Fruit fly (Drosophila melanogaster) whole organism, embryonic: ENCODE results near the gene Eig71Ek.

ENCODE experiments used
- Awh ChIP-seq: fragments of 200-800 bp; sonication (Bioruptor generic); IDR thresholded peaks from 2 replicates; pipeline ENCODE4, ENCODE4 v1.3.6; 2022; ENCODE audit warnings: missing biosample characterization, missing genetic modification characterization
- Bdp1 ChIP-seq: fragments of 200-800 bp; sonication (Bioruptor generic); optimal IDR thresholded peaks from 3 replicates; lab custom pipeline; 2016; ENCODE audit warnings: missing biosample characterization, missing genetic modification characterization
- CG10209 ChIP-seq: fragments of 200-800 bp; sonication (Bioruptor generic); optimal IDR thresholded peaks from 3 replicates; lab custom pipeline; 2017; ENCODE audit warnings: missing biosample characterization, mild to moderate bottlenecking, missing genetic modification characterization, missing genetic modification reagents
- CG10366 ChIP-seq: fragments of 200-800 bp; sonication (Bioruptor generic); IDR thresholded peaks from 2 replicates; pipeline ENCODE4 v1.3.6; 2022; ENCODE audit warnings: missing biosample characterization, missing genetic modification characterization
- CG10959 ChIP-seq: fragments of 200-800 bp; sonication (Bioruptor generic); IDR thresholded peaks from 2 replicates; pipeline ENCODE4 v1.3.6; 2022; ENCODE audit warnings: missing biosample characterization, missing genetic modification characterization
- CG11093 ChIP-seq: fragments of 200-800 bp; sonication (Bioruptor generic); IDR thresholded peaks from 3 replicates; pipeline ENCODE4 v1.3.6; 2022; ENCODE audit warnings: missing biosample characterization, missing genetic modification characterization
- CG11504 ChIP-seq: fragments of 200-800 bp; sonication (Bioruptor generic); optimal IDR thresholded peaks from 3 replicates; lab custom pipeline; 2019; ENCODE audit warnings: missing biosample characterization, mild to moderate bottlenecking, missing genetic modification characterization, moderate library complexity
- CG11696 ChIP-seq: fragments of 200-800 bp; sonication (Bioruptor generic); IDR thresholded peaks from 2 replicates; pipeline ENCODE4 v1.3.6; 2022; ENCODE audit warnings: missing biosample characterization, missing genetic modification characterization
- CG14710 ChIP-seq: fragments of 200-800 bp; sonication (Bioruptor generic); optimal IDR thresholded peaks from 3 replicates; lab custom pipeline; 2019; ENCODE audit warnings: missing biosample characterization, mild to moderate bottlenecking, missing genetic modification characterization, moderate library complexity
- CG15269 ChIP-seq: fragments of 200-800 bp; sonication (Bioruptor generic); optimal IDR thresholded peaks from 2 replicates; lab custom pipeline; 2018; ENCODE audit warnings: missing biosample characterization, mild to moderate bottlenecking, missing genetic modification characterization, moderate library complexity
- CG1603 ChIP-seq: fragments of 200-800 bp; sonication (Bioruptor generic); optimal IDR thresholded peaks from 2 replicates; lab custom pipeline; 2019; ENCODE audit warnings: missing biosample characterization, mild to moderate bottlenecking, missing genetic modification characterization, moderate library complexity
- CG17186 ChIP-seq: fragments of 200-800 bp; sonication (Bioruptor generic); optimal IDR thresholded peaks from 3 replicates; lab custom pipeline; 2017; ENCODE audit warnings: missing biosample characterization, missing genetic modification reagents, missing genetic modification characterization
- CG17829 ChIP-seq: fragments of 200-800 bp; optimal IDR thresholded peaks from 2 replicates; lab custom pipeline; 2019; ENCODE audit warnings: missing biosample characterization, mild to moderate bottlenecking, missing genetic modification characterization, moderate library complexity
- CG2129 ChIP-seq: fragments of 200-800 bp; sonication (Bioruptor generic); IDR thresholded peaks from 2 replicates; pipeline ENCODE4 v1.3.6; 2022; ENCODE audit warnings: missing biosample characterization, missing genetic modification characterization; ENCODE audit not compliant: partially characterized antibody
- CG2199 ChIP-seq: fragments of 200-800 bp; sonication (Bioruptor generic); IDR thresholded peaks from 3 replicates; pipeline ENCODE4 v1.3.6; 2022; ENCODE audit warnings: missing biosample characterization, missing genetic modification characterization
- CG30431 ChIP-seq: fragments of 200-800 bp; sonication (Bioruptor generic); optimal IDR thresholded peaks from 2 replicates; lab custom pipeline; 2017; ENCODE audit warnings: missing biosample characterization, missing genetic modification characterization
- CG33213 ChIP-seq: fragments of 200-800 bp; sonication (Bioruptor generic); optimal IDR thresholded peaks from 3 replicates; lab custom pipeline; 2016; ENCODE audit warnings: missing biosample characterization, missing genetic modification characterization
- CG3407 ChIP-seq: fragments of 200-800 bp; sonication (Bioruptor generic); optimal IDR thresholded peaks from 2 replicates; lab custom pipeline; 2018; ENCODE audit warnings: missing biosample characterization, mild to moderate bottlenecking, missing genetic modification characterization
- CG6654 ChIP-seq: fragments of 200-800 bp; sonication (Bioruptor generic); optimal IDR thresholded peaks from 2 replicates; lab custom pipeline; 2017; ENCODE audit warnings: missing biosample characterization, mild to moderate bottlenecking, missing genetic modification characterization
- CG6813 ChIP-seq: fragments of 200-800 bp; sonication (Bioruptor generic); optimal IDR thresholded peaks from 2 replicates; lab custom pipeline; 2017; ENCODE audit warnings: missing biosample characterization, missing genetic modification characterization, mild to moderate bottlenecking, moderate library complexity, missing genetic modification reagents
- CG7745 ChIP-seq: fragments of 200-800 bp; sonication (Bioruptor generic); optimal IDR thresholded peaks from 2 replicates; lab custom pipeline; 2018; ENCODE audit warnings: missing biosample characterization, mild to moderate bottlenecking, missing genetic modification characterization, moderate library complexity
- CkIIα-i1 ChIP-seq: fragments of 200-800 bp; sonication (Bioruptor generic); IDR thresholded peaks from 2 replicates; pipeline ENCODE4 v1.3.6; 2022; ENCODE audit warnings: missing biosample characterization, missing genetic modification characterization
- Dek ChIP-seq: fragments of 200-800 bp; sonication (Bioruptor generic); optimal IDR thresholded peaks from 3 replicates; lab custom pipeline; 2019; ENCODE audit warnings: missing biosample characterization, mild to moderate bottlenecking, missing genetic modification characterization, moderate library complexity
- Mad ChIP-seq: fragments of 200-800 bp; sonication (Bioruptor generic); optimal IDR thresholded peaks from 2 replicates; lab custom pipeline; 2016; ENCODE audit warnings: missing biosample characterization, missing genetic modification characterization
- NC2β ChIP-seq: fragments of 200-800 bp; sonication (Bioruptor generic); optimal IDR thresholded peaks from 2 replicates; lab custom pipeline; 2016; ENCODE audit warnings: missing biosample characterization, missing genetic modification characterization
- Nf-YA ChIP-seq: fragments of 200-800 bp; sonication (Bioruptor generic); IDR thresholded peaks from 2 replicates; pipeline ENCODE4 v1.3.6; 2022; ENCODE audit warnings: missing biosample characterization, missing genetic modification characterization
- Ravus ChIP-seq: fragments of 200-800 bp; sonication (Bioruptor generic); IDR thresholded peaks from 2 replicates; pipeline ENCODE4 v1.3.6; 2022; ENCODE audit warnings: missing biosample characterization, missing genetic modification characterization
- Sox102F ChIP-seq: fragments of 200-800 bp; sonication (Bioruptor generic); optimal IDR thresholded peaks from 2 replicates; lab custom pipeline; 2018; ENCODE audit warnings: missing biosample characterization, mild to moderate bottlenecking, missing genetic modification characterization, moderate library complexity
- Stat92E ChIP-seq, 3 experiments: fragments of >200 bp in 2 of 3; fragments of 200-800 bp in 1 of 3; sonication (Bioruptor generic) in 1 of 3; optimal IDR thresholded peaks; 2 replicates each; lab custom pipeline; 2017 to 2019; ENCODE audit warnings: missing biosample characterization in 3 of 3, missing genetic modification characterization in 3 of 3, mild to moderate bottlenecking in 1 of 3, moderate library complexity in 1 of 3
- Trl ChIP-seq, 3 experiments: fragments of >200 bp in 2 of 3; fragments of 200-800 bp in 1 of 3; sonication (Bioruptor generic) in 1 of 3; optimal IDR thresholded peaks; 2 replicates in 1 of 3; 3 replicates in 2 of 3; lab custom pipeline; 2016 to 2017; ENCODE audit warnings: missing biosample characterization in 1 of 3, missing genetic modification characterization in 1 of 3
- Usf ChIP-seq: fragments of 200-800 bp; sonication (Bioruptor generic); optimal IDR thresholded peaks from 2 replicates; lab custom pipeline; 2017; ENCODE audit warnings: missing genotype, missing biosample characterization, missing genetic modification characterization
- ac ChIP-seq: fragments of 200-800 bp; sonication (Bioruptor generic); optimal IDR thresholded peaks from 3 replicates; lab custom pipeline; 2017; ENCODE audit warnings: missing biosample characterization, mild to moderate bottlenecking, missing genetic modification characterization
- crc ChIP-seq: fragments of 200-800 bp; sonication (Bioruptor generic); optimal IDR thresholded peaks from 2 replicates; lab custom pipeline; 2016; ENCODE audit warnings: missing biosample characterization, missing genetic modification characterization
- ewg ChIP-seq: fragments of 200-800 bp; sonication (Bioruptor generic); optimal IDR thresholded peaks from 3 replicates; lab custom pipeline; 2017; ENCODE audit warnings: mild to moderate bottlenecking, missing biosample characterization, missing genetic modification reagents, missing genetic modification characterization
- fd102C ChIP-seq: fragments of 200-800 bp; sonication (Bioruptor generic); optimal IDR thresholded peaks from 2 replicates; lab custom pipeline; 2018; ENCODE audit warnings: missing biosample characterization, mild to moderate bottlenecking, missing genetic modification characterization, moderate library complexity
- fd96Cb ChIP-seq: fragments of 200-800 bp; sonication (Bioruptor generic); optimal IDR thresholded peaks from 2 replicates; lab custom pipeline; 2018; ENCODE audit warnings: missing biosample characterization, mild to moderate bottlenecking, missing genetic modification characterization, moderate library complexity
- grau ChIP-seq: fragments of 200-800 bp; optimal IDR thresholded peaks from 3 replicates; lab custom pipeline; 2019; ENCODE audit warnings: missing biosample characterization, mild to moderate bottlenecking, missing genetic modification characterization, moderate library complexity
- gro ChIP-seq: fragments of 200-800 bp; sonication (Bioruptor generic); optimal IDR thresholded peaks from 2 replicates; lab custom pipeline; 2016; ENCODE audit warnings: missing biosample characterization, missing genetic modification characterization
- hkb ChIP-seq, 2 experiments: fragments of 200-800 bp in 1 of 2; fragments of >200 bp in 1 of 2; sonication (Bioruptor generic) in 1 of 2; IDR thresholded peaks in 1 of 2; optimal IDR thresholded peaks in 1 of 2; 2 replicates each; pipeline versions ENCODE4 v1.3.6 to Lab custom; 2017 to 2022; ENCODE audit warnings: missing biosample characterization in 1 of 2, missing genetic modification characterization in 1 of 2
- nerfin-1 ChIP-seq: fragments of 200-800 bp; sonication (Bioruptor generic); optimal IDR thresholded peaks from 3 replicates; lab custom pipeline; 2019; ENCODE audit warnings: missing biosample characterization, mild to moderate bottlenecking, missing genetic modification characterization, moderate library complexity
- nerfin-2 ChIP-seq: fragments of 200-800 bp; sonication (Bioruptor generic); IDR thresholded peaks from 2 replicates; pipeline ENCODE4 v1.3.6; 2022; ENCODE audit warnings: missing biosample characterization, missing genetic modification characterization; ENCODE audit not compliant: partially characterized antibody
- nmo ChIP-seq: fragments of 200-800 bp; sonication (Bioruptor generic); optimal IDR thresholded peaks from 2 replicates; lab custom pipeline; 2018; ENCODE audit warnings: missing biosample characterization, mild to moderate bottlenecking, missing genetic modification characterization, moderate library complexity
- pfk ChIP-seq: fragments of 200-800 bp; sonication (Bioruptor generic); optimal IDR thresholded peaks from 2 replicates; lab custom pipeline; 2018; ENCODE audit warnings: missing biosample characterization, mild to moderate bottlenecking, missing genetic modification characterization, moderate library complexity
- sqz ChIP-seq: fragments of 200-800 bp; sonication (Bioruptor generic); optimal IDR thresholded peaks from 3 replicates; lab custom pipeline; 2018; ENCODE audit warnings: missing biosample characterization, mild to moderate bottlenecking, missing genetic modification characterization
- tap ChIP-seq: fragments of 200-800 bp; optimal IDR thresholded peaks from 3 replicates; lab custom pipeline; 2019; ENCODE audit warnings: missing biosample characterization, mild to moderate bottlenecking, missing genetic modification characterization, moderate library complexity
- tgo ChIP-seq: fragments of 200-800 bp; sonication (Bioruptor generic); IDR thresholded peaks from 3 replicates; pipeline ENCODE4 v1.3.6; 2022; ENCODE audit warnings: missing biosample characterization, missing genetic modification characterization
- trem ChIP-seq: fragments of 200-800 bp; optimal IDR thresholded peaks from 3 replicates; lab custom pipeline; 2019; ENCODE audit warnings: missing biosample characterization, mild to moderate bottlenecking, missing genetic modification characterization, moderate library complexity
- vvl ChIP-seq: fragments of 200-800 bp; sonication (Bioruptor generic); IDR thresholded peaks from 2 replicates; pipeline ENCODE4 v1.3.6; 2022; ENCODE audit warnings: missing biosample characterization, missing genetic modification characterization
- zfh2 ChIP-seq: fragments of 200-800 bp; sonication (Bioruptor generic); optimal IDR thresholded peaks from 2 replicates; lab custom pipeline; 2016; ENCODE audit warnings: missing biosample characterization, missing genetic modification characterization

Eig71Ek gene

dm6 chr3L:15675111-15675510 is 14.1 kb downstream of the Eig71Ek start (continued):
- peak; percentile 49 for TF ChIP-seq CG6813 (GFP tag; lab: Kevin White, UChicago)
- TF ChIP-seq Awh (GFP tag; lab: Robert Waterston, UW): peak; percentile 47; the same call in 1 of the 2 replicates
- peak; percentile 38 for TF ChIP-seq sqz (GFP tag; lab: Kevin White, UChicago)
- TF ChIP-seq Stat92E (GFP tag; optimal IDR thresholded peaks at IDR 0.05; lab: Kevin White, UChicago): peak in 1 of 3 experiments; percentile 51
- peak; percentile 60 for TF ChIP-seq CG3407
- no peak for TF ChIP-seq hkb (optimal IDR thresholded peaks at IDR 0.05; lab: Kevin White, UChicago)
- TF ChIP-seq hkb (GFP tag; IDR thresholded peaks at IDR 0.05; lab: Robert Waterston, UW): peak; percentile 51
- peak; percentile 45 for TF ChIP-seq Bdp1
- TF ChIP-seq CG10209 (GFP tag; lab: Kevin White, UChicago): peak; percentile 65
- peak; percentile 90 for TF ChIP-seq CG14710 (tag; lab: Kevin White, UChicago)
- TF ChIP-seq CG33213 (GFP tag; lab: Kevin White, UChicago): peak; percentile 60
- peak; percentile 39 for TF ChIP-seq tap
- TF ChIP-seq CG17829: peak; percentile 90
- TF ChIP-seq CG10366: peak; percentile 32; the same call in 1 of the 2 replicates
- TF ChIP-seq Trl (optimal IDR thresholded peaks at IDR 0.05; lab: Kevin White, UChicago): no peak
- TF ChIP-seq Trl (GFP tag; optimal IDR thresholded peaks at IDR 0.05; lab: Kevin White, UChicago): peak; percentile 70
- TF ChIP-seq CG2129: no peak
- TF ChIP-seq CG17186: peak; percentile 62
- TF ChIP-seq vvl: peak; percentile 84
- TF ChIP-seq Nf-YA (GFP tag; lab: Robert Waterston, UW): no peak
- TF ChIP-seq ewg (GFP tag; lab: Kevin White, UChicago): peak; percentile 27
- no peak for TF ChIP-seq gro (GFP tag; lab: Kevin White, UChicago)
- peak; percentile 92 for TF ChIP-seq CG1603 (tag; lab: Kevin White, UChicago)
- no peak for TF ChIP-seq Ravus (GFP tag; lab: Robert Waterston, UW)
- no peak for TF ChIP-seq zfh2 (GFP tag; lab: Kevin White, UChicago)
- peak; percentile 62 for TF ChIP-seq Usf (GFP tag; lab: Kevin White, UChicago)
- peak; percentile 74 for TF ChIP-seq NC2β
- peak; percentile 38 for TF ChIP-seq CG11696 (GFP tag; lab: Robert Waterston, UW)
- TF ChIP-seq tgo (GFP tag; lab: Robert Waterston, UW): no peak; the same call in 2 of the 3 replicates
- TF ChIP-seq Mad (GFP tag; lab: Kevin White, UChicago): peak; percentile 41
- TF ChIP-seq CG10959 (GFP tag; lab: Robert Waterston, UW): peak; percentile 85
- peak; percentile 77 for TF ChIP-seq CG30431 (GFP tag; lab: Kevin White, UChicago)
- TF ChIP-seq CG2199 (GFP tag; lab: Robert Waterston, UW): no peak
- peak; percentile 78 for TF ChIP-seq fd96Cb (tag; lab: Kevin White, UChicago)
- TF ChIP-seq CG11093 (GFP tag; lab: Robert Waterston, UW): 0 out of 3 replicates have a peak, but pooled peaks have one; percentile 10
- TF ChIP-seq Sox102F (GFP tag; lab: Kevin White, UChicago): peak; percentile 67
- TF ChIP-seq Dek (tag; lab: Kevin White, UChicago): no peak
- TF ChIP-seq grau (tag; lab: Kevin White, UChicago): peak; percentile 70
- TF ChIP-seq CG6654 (GFP tag; lab: Kevin White, UChicago): peak; percentile 46
- peak; percentile 86 for TF ChIP-seq trem
- peak; percentile 60 for TF ChIP-seq CG11504 (tag; lab: Kevin White, UChicago)
- no peak for TF ChIP-seq nerfin-2 (GFP tag; lab: Robert Waterston, UW)
- TF ChIP-seq ac (GFP tag; lab: Kevin White, UChicago): peak; percentile 80
- TF ChIP-seq pfk (GFP tag; lab: Kevin White, UChicago): no peak
- TF ChIP-seq nerfin-1 (tag; lab: Kevin White, UChicago): peak; percentile 66
- peak; percentile 18 for TF ChIP-seq crc
- no peak for TF ChIP-seq fd102C (GFP tag; lab: Kevin White, UChicago)
- peak; percentile 84 for TF ChIP-seq nmo
- no peak for TF ChIP-seq CG7745 (tag; lab: Kevin White, UChicago)
- TF ChIP-seq CG15269 (tag; lab: Kevin White, UChicago): peak; percentile 5
- no peak for TF ChIP-seq CkIIα-i1 (GFP tag; lab: Robert Waterston, UW)
